Worm (Caenorhabditis elegans) whole organism, mixed stage, embryonic: Measurements from ENCODE around the gene rsa-2.

ENCODE experiments used
- M03D4.4 ChIP-seq: sonication (generic microtip); optimal IDR thresholded peaks from 2 replicates; lab custom pipeline; 2017; ENCODE audit warnings: mild to moderate bottlenecking, missing genetic modification characterization, missing compliant biosample characterization
- bed-3 ChIP-seq: fragments of 200-800 bp; sonication (Bioruptor generic); optimal IDR thresholded peaks from 3 replicates; lab custom pipeline; 2018; ENCODE audit warnings: mild to moderate bottlenecking, missing genetic modification characterization, moderate library complexity, missing compliant biosample characterization
- blmp-1 ChIP-seq: fragments of 150-350 bp; optimal IDR thresholded peaks from 2 replicates; lab custom pipeline; 2014; ENCODE audit warnings: missing biosample characterization, missing genetic modification characterization
- ceh-39 ChIP-seq: fragments of 150-350 bp; optimal IDR thresholded peaks from 2 replicates; lab custom pipeline; 2014; ENCODE audit warnings: missing biosample characterization, missing genetic modification characterization
- ceh-43 ChIP-seq: fragments of 200-800 bp; sonication (Bioruptor generic); optimal IDR thresholded peaks from 2 replicates; lab custom pipeline; 2018; ENCODE audit warnings: mild to moderate bottlenecking, missing genetic modification characterization, moderate library complexity, missing compliant biosample characterization
- ceh-83 ChIP-seq: fragments of 200-800 bp; sonication (Bioruptor generic); optimal IDR thresholded peaks from 2 replicates; lab custom pipeline; 2018; ENCODE audit warnings: mild to moderate bottlenecking, missing genetic modification characterization, missing compliant biosample characterization
- ces-1 ChIP-seq: fragments of 150-350 bp; optimal IDR thresholded peaks from 2 replicates; lab custom pipeline; 2014; ENCODE audit warnings: missing biosample characterization, missing genetic modification reagents, missing genetic modification characterization
- cnd-1 ChIP-seq: fragments of 200-800 bp; sonication (Bioruptor generic); optimal IDR thresholded peaks from 2 replicates; lab custom pipeline; 2018; ENCODE audit warnings: mild to moderate bottlenecking, missing genetic modification characterization, missing compliant biosample characterization
- drap-1 ChIP-seq: fragments of 200-800 bp; sonication (Bioruptor generic); optimal IDR thresholded peaks from 3 replicates; lab custom pipeline; 2018; ENCODE audit warnings: mild to moderate bottlenecking, missing genetic modification characterization, missing compliant biosample characterization
- elt-1 ChIP-seq: sonication (generic microtip); optimal IDR thresholded peaks from 2 replicates; lab custom pipeline; 2017; ENCODE audit warnings: missing genetic modification characterization, mild to moderate bottlenecking, missing compliant biosample characterization, antibody characterized with exemption, moderate library complexity, borderline replicate concordance; ENCODE audit not compliant: insufficient read depth
- elt-3 ChIP-seq: fragments of 150-350 bp; optimal IDR thresholded peaks from 2 replicates; lab custom pipeline; 2014; ENCODE audit warnings: missing biosample characterization, missing genetic modification characterization
- flh-1 ChIP-seq: fragments of 200-800 bp; sonication (Bioruptor generic); optimal IDR thresholded peaks from 2 replicates; lab custom pipeline; 2018; ENCODE audit warnings: mild to moderate bottlenecking, missing genetic modification characterization, moderate library complexity, missing compliant biosample characterization
- ham-2 ChIP-seq: fragments of 200-800 bp; sonication (Bioruptor generic); optimal IDR thresholded peaks from 2 replicates; lab custom pipeline; 2018; ENCODE audit warnings: mild to moderate bottlenecking, missing genetic modification characterization, missing compliant biosample characterization
- hlh-1 ChIP-seq: fragments of 150-350 bp; optimal IDR thresholded peaks from 2 replicates; lab custom pipeline; 2014; ENCODE audit warnings: missing biosample characterization, missing genetic modification reagents, missing genetic modification characterization
- lin-13 ChIP-seq: fragments of 150-350 bp; optimal IDR thresholded peaks from 2 replicates; lab custom pipeline; 2014; ENCODE audit warnings: missing biosample characterization, missing genetic modification characterization
- lin-32 ChIP-seq: fragments of 200-800 bp; sonication (Bioruptor generic); optimal IDR thresholded peaks from 2 replicates; lab custom pipeline; 2018; ENCODE audit warnings: mild to moderate bottlenecking, missing genetic modification characterization, missing compliant biosample characterization
- lsy-2 ChIP-seq: fragments of 150-350 bp; optimal IDR thresholded peaks from 2 replicates; lab custom pipeline; 2014; ENCODE audit warnings: missing biosample characterization, missing genetic modification characterization
- mab-5 ChIP-seq: fragments of 150-350 bp; optimal IDR thresholded peaks from 2 replicates; lab custom pipeline; 2014; ENCODE audit warnings: missing biosample characterization, missing genetic modification characterization
- mep-1 ChIP-seq: fragments of 150-350 bp; optimal IDR thresholded peaks from 2 replicates; lab custom pipeline; 2017; ENCODE audit warnings: missing biosample characterization, missing genetic modification reagents, missing genetic modification characterization, inconsistent platforms
- mls-2 ChIP-seq: sonication (generic microtip); optimal IDR thresholded peaks from 2 replicates; lab custom pipeline; 2016; ENCODE audit warnings: mild to moderate bottlenecking, missing genetic modification characterization, moderate library complexity, missing compliant biosample characterization
- nhr-12 ChIP-seq: fragments of 150-350 bp; optimal IDR thresholded peaks from 2 replicates; lab custom pipeline; 2014; ENCODE audit warnings: missing biosample characterization, missing genetic modification characterization
- nhr-2 ChIP-seq: fragments of 150-350 bp; optimal IDR thresholded peaks from 2 replicates; lab custom pipeline; 2014; ENCODE audit warnings: missing biosample characterization, missing genetic modification characterization
- nhr-237 ChIP-seq: fragments of 150-350 bp; optimal IDR thresholded peaks from 2 replicates; lab custom pipeline; 2014; ENCODE audit warnings: missing biosample characterization, missing genetic modification characterization
- nhr-28 ChIP-seq: fragments of 150-350 bp; optimal IDR thresholded peaks from 2 replicates; lab custom pipeline; 2014; ENCODE audit warnings: missing biosample characterization, missing genetic modification characterization
- nhr-76 ChIP-seq: sonication (generic microtip); optimal IDR thresholded peaks from 2 replicates; lab custom pipeline; 2017; ENCODE audit warnings: missing biosample characterization, missing genetic modification characterization
- pha-4 ChIP-seq: fragments of 150-350 bp; optimal IDR thresholded peaks from 2 replicates; lab custom pipeline; 2018; ENCODE audit warnings: missing biosample characterization, missing genetic modification reagents, missing genetic modification characterization
- sem-2 ChIP-seq: fragments of 200-800 bp; sonication (Bioruptor generic); optimal IDR thresholded peaks from 2 replicates; lab custom pipeline; 2018; ENCODE audit warnings: mild to moderate bottlenecking, missing genetic modification characterization, missing compliant biosample characterization
- snpc-4 ChIP-seq: fragments of 150-350 bp; optimal IDR thresholded peaks from 2 replicates; lab custom pipeline; 2014; ENCODE audit warnings: missing biosample characterization, missing genetic modification characterization
- sptf-1 ChIP-seq: sonication (generic microtip); optimal IDR thresholded peaks from 2 replicates; lab custom pipeline; 2017; ENCODE audit warnings: mild to moderate bottlenecking, missing genetic modification characterization, moderate library complexity, missing compliant biosample characterization
- tbx-8 ChIP-seq: fragments of 200-800 bp; sonication (Bioruptor generic); optimal IDR thresholded peaks from 2 replicates; lab custom pipeline; 2018; ENCODE audit warnings: mild to moderate bottlenecking, missing genetic modification characterization, moderate library complexity, missing compliant biosample characterization
- unc-120 ChIP-seq: sonication (generic microtip); optimal IDR thresholded peaks from 2 replicates; lab custom pipeline; 2017; ENCODE audit warnings: missing genetic modification characterization, missing compliant biosample characterization; ENCODE audit not compliant: poor library complexity, severe bottlenecking
- unc-39 ChIP-seq: fragments of 150-350 bp; optimal IDR thresholded peaks from 2 replicates; lab custom pipeline; 2014; ENCODE audit warnings: missing biosample characterization, missing genetic modification characterization
- unc-62 ChIP-seq: fragments of 150-350 bp; optimal IDR thresholded peaks from 2 replicates; lab custom pipeline; 2014; ENCODE audit warnings: missing biosample characterization, missing genetic modification reagents, missing genetic modification characterization
- zip-8 ChIP-seq: fragments of 150-350 bp; optimal IDR thresholded peaks from 2 replicates; lab custom pipeline; 2014; ENCODE audit warnings: missing biosample characterization, missing genetic modification characterization
- ztf-11 ChIP-seq: fragments of 150-350 bp; optimal IDR thresholded peaks from 2 replicates; lab custom pipeline; 2014; ENCODE audit warnings: missing biosample characterization, missing genetic modification characterization

rsa-2 gene

DNA sequence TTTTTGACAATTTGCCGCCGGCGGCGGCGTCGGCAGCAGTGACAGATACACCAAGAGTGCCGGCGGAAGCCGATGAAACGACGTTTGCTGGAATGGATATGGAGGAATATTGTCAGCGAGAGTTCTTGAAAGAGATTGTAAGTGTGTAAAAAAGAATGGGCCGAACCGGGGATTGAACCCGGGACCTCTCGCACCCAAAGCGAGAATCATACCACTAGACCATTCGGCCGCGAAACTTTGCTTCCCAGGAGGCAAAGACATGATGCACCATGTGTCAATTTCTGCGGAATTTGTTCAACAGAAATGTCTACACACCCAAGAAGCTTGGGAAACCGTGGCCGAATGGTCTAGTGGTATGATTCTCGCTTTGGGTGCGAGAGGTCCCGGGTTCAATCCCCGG, 3.4 kb downstream of the rsa-2 start:
- TF ChIP-seq ces-1 (GFP tag; lab: Kevin White, UChicago) (peak; percentile 14), mls-2 (tag; lab: Kevin White, UChicago) (no peak), elt-1 (tag; lab: Kevin White, UChicago) (no peak), nhr-76 (tag; lab: Kevin White, UChicago) (no peak), ceh-83 (GFP tag; lab: Kevin White, UChicago) (no peak), unc-39 (tag; lab: Kevin White, UChicago) (no peak), nhr-28 (no peak), unc-120 (peak; percentile 54), nhr-237 (tag; lab: Kevin White, UChicago) (no peak), tbx-8 (GFP tag; lab: Kevin White, UChicago) (no peak), M03D4.4 (tag; lab: Kevin White, UChicago) (peak; percentile 19), unc-62 (GFP tag; lab: Kevin White, UChicago) (no peak), bed-3 (GFP tag; lab: Kevin White, UChicago) (peak; percentile 12), nhr-2 (no peak), ceh-43 (no peak), blmp-1 (no peak), lin-32 (no peak), pha-4 (tag; lab: Kevin White, UChicago) (no peak), nhr-12 (no peak), zip-8 (tag; lab: Kevin White, UChicago) (no peak), snpc-4 (tag; lab: Kevin White, UChicago) (no peak), ztf-11 (tag; lab: Kevin White, UChicago) (peak; percentile 43), cnd-1 (tag; lab: Kevin White, UChicago) (no peak), sptf-1 (tag; lab: Kevin White, UChicago) (peak; percentile 29), hlh-1 (tag; lab: Kevin White, UChicago) (no peak), flh-1 (GFP tag; lab: Kevin White, UChicago) (no peak), lsy-2 (tag; lab: Kevin White, UChicago) (no peak), ham-2 (GFP tag; lab: Kevin White, UChicago) (no peak), sem-2 (GFP tag; lab: Kevin White, UChicago) (no peak), lin-13 (tag; lab: Kevin White, UChicago) (peak; percentile 8), mab-5 (tag; lab: Kevin White, UChicago) (no peak), drap-1 (GFP tag; lab: Kevin White, UChicago) (no peak), ceh-39 (tag; lab: Kevin White, UChicago) (no peak), elt-3 (tag; lab: Kevin White, UChicago) (no peak), mep-1 (tag; lab: Kevin White, UChicago) (no peak)

- no peak for TF ChIP-seq snpc-4 (tag; lab: Kevin White, UChicago)
- TF ChIP-seq mab-5 (tag; lab: Kevin White, UChicago): no peak
- no peak for TF ChIP-seq elt-3 (tag; lab: Kevin White, UChicago)
- TF ChIP-seq sem-2 (GFP tag; lab: Kevin White, UChicago): no peak
- TF ChIP-seq ces-1 (GFP tag; lab: Kevin White, UChicago): no peak
- no peak for TF ChIP-seq bed-3 (GFP tag; lab: Kevin White, UChicago)
- no peak for TF ChIP-seq nhr-12
- no peak for TF ChIP-seq zip-8 (tag; lab: Kevin White, UChicago)
- TF ChIP-seq nhr-2: no peak
- no peak for TF ChIP-seq nhr-237 (tag; lab: Kevin White, UChicago)
- TF ChIP-seq sptf-1 (tag; lab: Kevin White, UChicago): no peak
- TF ChIP-seq hlh-1 (tag; lab: Kevin White, UChicago): no peak
- no peak for TF ChIP-seq blmp-1
- TF ChIP-seq mls-2 (tag; lab: Kevin White, UChicago): no peak
- TF ChIP-seq ceh-39 (tag; lab: Kevin White, UChicago): no peak
- TF ChIP-seq, all 35 proteins: peak for 0
Observed at ce11 chrIII:11068553-11068952, 5.3 kb downstream of the rsa-2 start, which contains the start of gene W09D6.1. TSS of gene W09D6.1 (plus strand) at chrIII:11068853.

DNA sequence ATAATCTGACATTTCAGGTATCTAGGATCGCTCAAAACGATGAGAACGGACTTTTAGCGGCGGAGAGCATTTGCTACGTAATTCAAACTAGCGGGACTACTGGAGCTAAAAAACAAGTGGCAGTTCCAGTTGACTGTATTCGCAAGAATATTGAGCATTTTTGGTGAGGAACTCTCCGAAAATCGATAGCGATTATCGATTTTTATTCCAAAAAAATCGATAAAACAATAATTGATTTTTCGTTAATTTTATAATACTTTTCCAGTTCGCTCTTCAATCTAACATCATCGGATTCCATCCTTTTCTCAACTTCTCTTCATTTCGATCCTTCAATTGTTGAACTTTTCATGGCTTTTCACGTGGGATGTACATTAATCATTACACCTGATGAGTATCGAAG, 6.0 kb downstream of the rsa-2 start:
- TF ChIP-seq ceh-39 (tag; lab: Kevin White, UChicago) (no peak), ztf-11 (tag; lab: Kevin White, UChicago) (no peak), cnd-1 (tag; lab: Kevin White, UChicago) (no peak), sem-2 (GFP tag; lab: Kevin White, UChicago) (no peak), lin-32 (no peak), elt-3 (tag; lab: Kevin White, UChicago) (no peak), unc-120 (no peak), ceh-43 (no peak), blmp-1 (no peak), mep-1 (tag; lab: Kevin White, UChicago) (no peak), mab-5 (tag; lab: Kevin White, UChicago) (no peak), ces-1 (GFP tag; lab: Kevin White, UChicago) (no peak), pha-4 (tag; lab: Kevin White, UChicago) (no peak), sptf-1 (tag; lab: Kevin White, UChicago) (no peak), unc-39 (tag; lab: Kevin White, UChicago) (no peak), tbx-8 (GFP tag; lab: Kevin White, UChicago) (no peak), ham-2 (GFP tag; lab: Kevin White, UChicago) (no peak)
